In the genomic region with DNA sequence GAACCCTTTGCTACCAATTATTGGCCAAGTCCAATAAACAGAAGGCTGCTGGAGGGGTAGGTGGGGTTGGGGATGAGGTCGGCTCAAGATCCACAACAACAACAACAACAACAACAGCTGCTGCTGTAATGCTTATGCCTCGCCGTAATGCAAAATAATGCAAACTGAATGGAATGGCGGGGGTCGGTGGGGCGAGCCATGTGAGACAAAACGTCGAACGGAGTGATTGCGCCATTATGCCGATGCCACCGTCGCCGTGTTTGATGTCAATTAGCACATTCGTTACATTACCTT, we compare ENCODE assay signal across 4 fruit fly cellular contexts.
TF ChIP-seq lines count a peak whose summit lies in the region.

No protein-coding gene starts in this region.

- no peak for TF ChIP-seq CTCF in whole organism, embryonic (GFP tag; optimal IDR thresholded peaks at IDR 0.05; lab: Kevin White, UChicago)

TF ChIP-seq in whole organism, 6 proteins besides CTCF, POLR2A, EP300 and RAD21:
- peak; percentile 4 for TF ChIP-seq Dll (optimal IDR thresholded peaks at IDR 0.05; lab: Kevin White, UChicago)
- TF ChIP-seq pan (optimal IDR thresholded peaks at IDR 0.05; lab: Kevin White, UChicago): no peak

TF ChIP-seq in whole organism, adult, 20 proteins besides CTCF, POLR2A, EP300 and RAD21:
- TF ChIP-seq Mnt (GFP tag; optimal IDR thresholded peaks at IDR 0.05; lab: Kevin White, UChicago): peak; percentile 30
- no peak for TF ChIP-seq Hr96 (GFP tag; optimal IDR thresholded peaks at IDR 0.05; lab: Kevin White, UChicago)
- TF ChIP-seq bab1 (GFP tag; optimal IDR thresholded peaks at IDR 0.05; lab: Kevin White, UChicago): no peak
- no peak for TF ChIP-seq CG11617 (GFP tag; optimal IDR thresholded peaks at IDR 0.05; lab: Kevin White, UChicago)
- TF ChIP-seq CG7101 (tag; optimal IDR thresholded peaks at IDR 0.05; lab: Kevin White, UChicago): no peak
- peak; percentile 48 for TF ChIP-seq ovo (GFP tag; optimal IDR thresholded peaks at IDR 0.05; lab: Kevin White, UChicago)
- TF ChIP-seq tj (GFP tag; optimal IDR thresholded peaks at IDR 0.05; lab: Kevin White, UChicago): peak; percentile 46

TF ChIP-seq in whole organism, embryonic, 481 proteins besides CTCF, POLR2A, EP300 and RAD21 (continues in another document):
- TF ChIP-seq CG4730 (GFP tag; IDR thresholded peaks at IDR 0.05; lab: Robert Waterston, UW) (no peak), CG10321 (GFP tag; IDR thresholded peaks at IDR 0.05; lab: Robert Waterston, UW) (no peak), mam (GFP tag; optimal IDR thresholded peaks at IDR 0.05; lab: Kevin White, UChicago) (no peak), nerfin-2 (GFP tag; IDR thresholded peaks at IDR 0.05; lab: Robert Waterston, UW; ENCODE audit: partially characterized antibody) (no peak), Sox100B (GFP tag; optimal IDR thresholded peaks at IDR 0.05; lab: Kevin White, UChicago) (no peak), cas (GFP tag; IDR thresholded peaks at IDR 0.05; lab: Robert Waterston, UW) (no peak), odd (GFP tag; optimal IDR thresholded peaks at IDR 0.05; lab: Kevin White, UChicago) (no peak), CG2712 (tag; optimal IDR thresholded peaks at IDR 0.05; lab: Kevin White, UChicago) (no peak), CG15696 (tag; optimal IDR thresholded peaks at IDR 0.05; lab: Kevin White, UChicago) (no peak), CG30020 (tag; optimal IDR thresholded peaks at IDR 0.05; lab: Kevin White, UChicago) (no peak), bab2 (GFP tag; optimal IDR thresholded peaks at IDR 0.05; lab: Kevin White, UChicago) (no peak), Usf (GFP tag; optimal IDR thresholded peaks at IDR 0.05; lab: Kevin White, UChicago) (no peak), CG33213 (GFP tag; optimal IDR thresholded peaks at IDR 0.05; lab: Kevin White, UChicago) (no peak), CG4360 (GFP tag; IDR thresholded peaks at IDR 0.05; lab: Robert Waterston, UW) (peak; percentile 85), trh (GFP tag; optimal IDR thresholded peaks at IDR 0.05; lab: Kevin White, UChicago) (no peak), inv (GFP tag; IDR thresholded peaks at IDR 0.05; lab: Robert Waterston, UW; ENCODE audit: partially characterized antibody) (no peak), tin (GFP tag; optimal IDR thresholded peaks at IDR 0.05; lab: Kevin White, UChicago) (no peak), Hmx (GFP tag; optimal IDR thresholded peaks at IDR 0.05; lab: Kevin White, UChicago) (no peak), hth (optimal IDR thresholded peaks at IDR 0.05; lab: Kevin White, UChicago) (no peak), bowl (GFP tag; IDR thresholded peaks at IDR 0.05; lab: Robert Waterston, UW) (no peak), CG8924 (tag; optimal IDR thresholded peaks at IDR 0.05; lab: Kevin White, UChicago) (no peak), p53 (GFP tag; optimal IDR thresholded peaks at IDR 0.05; lab: Kevin White, UChicago) (no peak), lbe (GFP tag; optimal IDR thresholded peaks at IDR 0.05; lab: Kevin White, UChicago) (no peak), ERR (GFP tag; optimal IDR thresholded peaks at IDR 0.05; lab: Kevin White, UChicago) (no peak), CG9932 (GFP tag; IDR thresholded peaks at IDR 0.05; lab: Robert Waterston, UW) (no peak), dmrt11E (tag; optimal IDR thresholded peaks at IDR 0.05; lab: Kevin White, UChicago) (no peak), NC2β (GFP tag; optimal IDR thresholded peaks at IDR 0.05; lab: Kevin White, UChicago) (no peak), Elba2 (GFP tag; optimal IDR thresholded peaks at IDR 0.05; lab: Kevin White, UChicago) (peak; percentile 19), ranshi (GFP tag; IDR thresholded peaks at IDR 0.05; lab: Robert Waterston, UW) (no peak), CG18764 (GFP tag; optimal IDR thresholded peaks at IDR 0.05; lab: Kevin White, UChicago) (no peak), CG2199 (GFP tag; IDR thresholded peaks at IDR 0.05; lab: Robert Waterston, UW) (no peak), CG2129 (GFP tag; IDR thresholded peaks at IDR 0.05; lab: Robert Waterston, UW; ENCODE audit: partially characterized antibody) (no peak), CG6254 (GFP tag; optimal IDR thresholded peaks at IDR 0.05; lab: Kevin White, UChicago) (no peak), Pdp1 (GFP tag; optimal IDR thresholded peaks at IDR 0.05; lab: Kevin White, UChicago) (peak in 1 of 2 experiments; percentile 4), CG10959 (GFP tag; IDR thresholded peaks at IDR 0.05; lab: Robert Waterston, UW) (no peak), dysf (GFP tag; IDR thresholded peaks at IDR 0.05; lab: Robert Waterston, UW) (no peak), CG10565 (GFP tag; optimal IDR thresholded peaks at IDR 0.05; lab: Kevin White, UChicago) (no peak), da (GFP tag; optimal IDR thresholded peaks at IDR 0.05; lab: Kevin White, UChicago) (no peak), nom (GFP tag; optimal IDR thresholded peaks at IDR 0.05; lab: Kevin White, UChicago) (peak; percentile 41), CG30403 (GFP tag; optimal IDR thresholded peaks at IDR 0.05; lab: Kevin White, UChicago) (no peak), zfh2 (GFP tag; optimal IDR thresholded peaks at IDR 0.05; lab: Kevin White, UChicago) (no peak), Med (GFP tag; lab: Kevin White, UChicago) (no peak)

TF ChIP-seq in whole organism, prepupa, 60 proteins besides CTCF, POLR2A, EP300 and RAD21:
- TF ChIP-seq CG15336 (GFP tag; IDR thresholded peaks at IDR 0.05; lab: Robert Waterston, UW) (no peak), CG10631 (GFP tag; optimal IDR thresholded peaks at IDR 0.05; lab: Kevin White, UChicago) (no peak), CG6808 (GFP tag; optimal IDR thresholded peaks at IDR 0.05; lab: Kevin White, UChicago) (peak; percentile 38), spab (GFP tag; optimal IDR thresholded peaks at IDR 0.05; lab: Kevin White, UChicago) (no peak), Eip93F (GFP tag; optimal IDR thresholded peaks at IDR 0.05; lab: Kevin White, UChicago) (no peak)
